Worm (Caenorhabditis elegans): ENCODE measurements around the gene T25D10.1.

ce11 chrII:6398406-6398805 lies 4.8 kb upstream of the T25D10.1 start, which contains the start of gene zig-10:
- no peak for TF ChIP-seq lin-11 (tag; optimal IDR thresholded peaks at IDR 0.05)
- no peak for TF ChIP-seq zip-5 (tag; optimal IDR thresholded peaks at IDR 0.05)
- TF ChIP-seq ceh-9 (tag; optimal IDR thresholded peaks at IDR 0.05) = no peak
- TF ChIP-seq ceh-30 (tag; optimal IDR thresholded peaks at IDR 0.05) = no peak
- no peak for TF ChIP-seq nhr-11 (tag; optimal IDR thresholded peaks at IDR 0.05)
- no peak for TF ChIP-seq hlh-30 (tag; optimal IDR thresholded peaks at IDR 0.05; ENCODE audit: insufficient read depth)
- no peak for TF ChIP-seq hlh-8 (tag; optimal IDR thresholded peaks at IDR 0.05)
- no peak for TF ChIP-seq nfya-1 (tag; optimal IDR thresholded peaks at IDR 0.05)
- no peak for TF ChIP-seq syd-9 (tag; optimal IDR thresholded peaks at IDR 0.05)
- no peak for TF ChIP-seq ceh-31 (tag; optimal IDR thresholded peaks at IDR 0.05)
- TF ChIP-seq pros-1 (tag; optimal IDR thresholded peaks at IDR 0.05) = no peak
- no peak for TF ChIP-seq odd-2 (tag; optimal IDR thresholded peaks at IDR 0.05)
- no peak for TF ChIP-seq pqm-1 (tag; optimal IDR thresholded peaks at IDR 0.05)
